Worm (Caenorhabditis elegans): ENCODE results near the gene plpp-1.3.
A peak's percentile ranks its signal among the peaks of the same experiment; 100 is the strongest.

plpp-1.3 gene

DNA sequence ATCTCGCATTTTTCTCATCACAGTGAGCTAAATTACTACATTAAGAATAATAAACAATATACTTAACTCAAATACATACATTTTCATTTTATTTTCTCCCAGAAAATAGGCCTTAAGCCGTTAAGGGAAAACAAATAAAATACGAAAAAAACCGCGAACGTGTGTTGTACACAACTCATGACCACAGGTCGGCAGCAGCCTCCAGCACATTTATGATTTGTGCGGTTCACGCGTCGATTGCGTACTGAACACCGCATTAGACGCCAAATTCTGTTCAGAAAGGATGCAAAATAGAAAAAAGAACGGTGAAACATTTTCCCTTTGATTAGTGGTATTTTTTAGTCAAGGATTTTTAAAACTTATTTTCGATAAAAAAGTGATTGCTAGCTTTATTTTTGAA, 15.9 kb upstream of the plpp-1.3 start (continued):
- no peak for TF ChIP-seq efl-3 (GFP tag; optimal IDR thresholded peaks at IDR 0.05)
- TF ChIP-seq fkh-10 (GFP tag; optimal IDR thresholded peaks at IDR 0.05) = no peak
- TF ChIP-seq lin-14 (GFP tag; optimal IDR thresholded peaks at IDR 0.05) = peak; percentile 79
- TF ChIP-seq lin-35 (GFP tag; optimal IDR thresholded peaks at IDR 0.05) = peak in 1 of 2 experiments; percentile 65
- TF ChIP-seq xbp-1 (tag; optimal IDR thresholded peaks at IDR 0.05) = no peak
- TF ChIP-seq mab-9 (GFP tag; IDR thresholded peaks at IDR 0.05) = no peak
- peak; percentile 27 for TF ChIP-seq blmp-1 (tag; optimal IDR thresholded peaks at IDR 0.05)
- TF ChIP-seq F16B12.6 (tag; optimal IDR thresholded peaks at IDR 0.05) = peak; percentile 77
- peak in 2 of 3 experiments; percentile 11 to 37 for TF ChIP-seq dpl-1 (GFP tag; optimal IDR thresholded peaks at IDR 0.05)
- TF ChIP-seq nhr-85 (tag) = no peak
- TF ChIP-seq ama-1 (optimal IDR thresholded peaks at IDR 0.05) = no peak
- TF ChIP-seq aha-1 (tag; optimal IDR thresholded peaks at IDR 0.05) = no peak
- TF ChIP-seq nhr-20 (tag; optimal IDR thresholded peaks at IDR 0.05) = peak; percentile 36
- no peak for TF ChIP-seq hpl-2 (GFP tag; optimal IDR thresholded peaks at IDR 0.05)
- TF ChIP-seq nhr-71 (tag; optimal IDR thresholded peaks at IDR 0.05) = peak; percentile 23
- TF ChIP-seq sptf-1 (tag; optimal IDR thresholded peaks at IDR 0.05) = no peak
- TF ChIP-seq vab-15 (tag; optimal IDR thresholded peaks at IDR 0.05) = no peak
- TF ChIP-seq egl-13 (tag; optimal IDR thresholded peaks at IDR 0.05) = no peak
- TF ChIP-seq aly-2 (tag; optimal IDR thresholded peaks at IDR 0.05) = no peak
- TF ChIP-seq ces-1 (GFP tag; optimal IDR thresholded peaks at IDR 0.05) = no peak
- no peak for TF ChIP-seq nhr-76 (tag; optimal IDR thresholded peaks at IDR 0.05)
- no peak for TF ChIP-seq ceh-8 (GFP tag; optimal IDR thresholded peaks at IDR 0.05)
- TF ChIP-seq elt-2 (tag; optimal IDR thresholded peaks at IDR 0.05) = no peak
- TF ChIP-seq pag-3 (tag; optimal IDR thresholded peaks at IDR 0.05; ENCODE audit: borderline replicate concordance, insufficient read depth) = peak; percentile 18
- no peak for TF ChIP-seq fkh-8 (tag; optimal IDR thresholded peaks at IDR 0.05)
- no peak for TF ChIP-seq nhr-47 (tag; optimal IDR thresholded peaks at IDR 0.05)
- no peak for TF ChIP-seq hlh-4 (tag; optimal IDR thresholded peaks at IDR 0.05)
- peak; percentile 17 for TF ChIP-seq mep-1 (tag; optimal IDR thresholded peaks at IDR 0.05)
- no peak for TF ChIP-seq lin-39 (tag; optimal IDR thresholded peaks at IDR 0.05)
- no peak for TF ChIP-seq C34B4.2 (tag; optimal IDR thresholded peaks at IDR 0.05)
- TF ChIP-seq lir-3 (tag; optimal IDR thresholded peaks at IDR 0.05; ENCODE audit: poor library complexity) = no peak
- no peak for TF ChIP-seq nhr-237 (tag; optimal IDR thresholded peaks at IDR 0.05)
- TF ChIP-seq mdl-1 (tag; optimal IDR thresholded peaks at IDR 0.05) = peak in 1 of 2 experiments; percentile 34
- TF ChIP-seq ets-5 (GFP tag; IDR thresholded peaks at IDR 0.05) = no peak
- TF ChIP-seq nhr-77 (tag; optimal IDR thresholded peaks at IDR 0.05) = no peak
- no peak for TF ChIP-seq egl-27 (tag; optimal IDR thresholded peaks at IDR 0.05)
- TF ChIP-seq dsc-1 (tag; optimal IDR thresholded peaks at IDR 0.05) = no peak
- no peak for TF ChIP-seq ceh-63 (GFP tag; optimal IDR thresholded peaks at IDR 0.05)
- TF ChIP-seq ceh-82 (tag; optimal IDR thresholded peaks at IDR 0.05) = no peak
- TF ChIP-seq fkh-4 (tag; optimal IDR thresholded peaks at IDR 0.05; ENCODE audit: borderline replicate concordance) = no peak
- TF ChIP-seq lsy-2 (tag; optimal IDR thresholded peaks at IDR 0.05) = peak in 1 of 2 experiments; percentile 36
- no peak for TF ChIP-seq irx-1 (tag; optimal IDR thresholded peaks at IDR 0.05)
- TF ChIP-seq nhr-11 (tag; optimal IDR thresholded peaks at IDR 0.05) = no peak
- TF ChIP-seq fos-1 (tag; optimal IDR thresholded peaks at IDR 0.05) = no peak
- no peak for TF ChIP-seq unc-86 (tag; optimal IDR thresholded peaks at IDR 0.05)
- no peak for TF ChIP-seq pqm-1 (tag; optimal IDR thresholded peaks at IDR 0.05)
- no peak for TF ChIP-seq ceh-88 (GFP tag; IDR thresholded peaks at IDR 0.05)
- TF ChIP-seq sup-37 (GFP tag; optimal IDR thresholded peaks at IDR 0.05) = no peak
- TF ChIP-seq ztf-4 (tag; optimal IDR thresholded peaks at IDR 0.05) = no peak
- TF ChIP-seq unc-130 (tag; optimal IDR thresholded peaks at IDR 0.05) = no peak
- peak; percentile 8 for TF ChIP-seq skn-1 (tag; optimal IDR thresholded peaks at IDR 0.05)
- peak; percentile 58 for TF ChIP-seq snu-23 (GFP tag; optimal IDR thresholded peaks at IDR 0.05)
- TF ChIP-seq Y116A8C.19 (tag; optimal IDR thresholded peaks at IDR 0.05; ENCODE audit: borderline replicate concordance) = no peak
- no peak for TF ChIP-seq snpc-4 (tag; optimal IDR thresholded peaks at IDR 0.05)
